Fruit fly (Drosophila melanogaster) whole organism, embryonic: Measurements from ENCODE around the gene pHCl-2.

Source experiments
- Adf1 ChIP-seq: fragments of 200-800 bp; sonication (Bioruptor generic); IDR thresholded peaks from 2 replicates; pipeline ENCODE4 v1.3.6; 2022; ENCODE audit warnings: missing biosample characterization, missing genetic modification characterization
- Antp ChIP-seq: fragments of 200-800 bp; sonication (Bioruptor generic); optimal IDR thresholded peaks from 3 replicates; lab custom pipeline; 2016; ENCODE audit warnings: missing biosample characterization, missing genetic modification characterization
- BtbVII ChIP-seq: fragments of 200-800 bp; sonication (Bioruptor generic); optimal IDR thresholded peaks from 3 replicates; lab custom pipeline; 2017; ENCODE audit warnings: missing biosample characterization, mild to moderate bottlenecking, missing genetic modification characterization
- CG10366 ChIP-seq: fragments of 200-800 bp; sonication (Bioruptor generic); IDR thresholded peaks from 2 replicates; pipeline ENCODE4 v1.3.6; 2022; ENCODE audit warnings: missing biosample characterization, missing genetic modification characterization
- CG11085 ChIP-seq: fragments of 200-800 bp; sonication (Bioruptor generic); IDR thresholded peaks from 2 replicates; pipeline ENCODE4 v1.3.6; 2022; ENCODE audit warnings: missing biosample characterization, missing genetic modification characterization
- CG11247 ChIP-seq: fragments of 200-800 bp; sonication (Bioruptor generic); IDR thresholded peaks from 2 replicates; pipeline ENCODE4 v1.3.6; 2022; ENCODE audit warnings: missing biosample characterization, missing genetic modification characterization
- CG11560 ChIP-seq: fragments of 200-800 bp; sonication (Bioruptor generic); IDR thresholded peaks from 3 replicates; pipeline ENCODE4 v1.3.6; 2022; ENCODE audit warnings: missing biosample characterization, missing genetic modification characterization
- CG12219 ChIP-seq: fragments of 200-800 bp; sonication (Bioruptor generic); optimal IDR thresholded peaks from 3 replicates; lab custom pipeline; 2018; ENCODE audit warnings: missing biosample characterization, mild to moderate bottlenecking, missing genetic modification characterization
- CG12236 ChIP-seq: fragments of 200-800 bp; sonication (Bioruptor generic); optimal IDR thresholded peaks from 2 replicates; lab custom pipeline; 2016; ENCODE audit warnings: missing biosample characterization, missing genetic modification characterization
- CG1233 ChIP-seq: fragments of 200-800 bp; sonication (Bioruptor generic); optimal IDR thresholded peaks from 4 replicates; lab custom pipeline; 2018; ENCODE audit warnings: missing biosample characterization, mild to moderate bottlenecking, missing genetic modification characterization
- CG13296 ChIP-seq: fragments of 200-800 bp; sonication (Bioruptor generic); optimal IDR thresholded peaks from 3 replicates; lab custom pipeline; 2018; ENCODE audit warnings: missing biosample characterization, mild to moderate bottlenecking, missing genetic modification characterization
- CG13775 ChIP-seq: fragments of 200-800 bp; sonication (Bioruptor generic); optimal IDR thresholded peaks from 3 replicates; lab custom pipeline; 2017; ENCODE audit warnings: missing biosample characterization, mild to moderate bottlenecking, missing genetic modification characterization
- CG15514 ChIP-seq: fragments of 200-800 bp; sonication (Bioruptor generic); optimal IDR thresholded peaks from 3 replicates; lab custom pipeline; 2017; ENCODE audit warnings: missing biosample characterization, missing genetic modification characterization, mild to moderate bottlenecking, moderate library complexity, missing genetic modification reagents
- CG16779 ChIP-seq: fragments of 200-800 bp; sonication (Bioruptor generic); IDR thresholded peaks from 2 replicates; pipeline ENCODE4 v1.3.6; 2022; ENCODE audit warnings: missing biosample characterization, missing genetic modification characterization
- CG16813 ChIP-seq: fragments of 200-800 bp; sonication (Bioruptor generic); IDR thresholded peaks from 3 replicates; pipeline ENCODE4 v1.3.6; 2022; ENCODE audit warnings: missing biosample characterization, missing genetic modification characterization; ENCODE audit not compliant: partially characterized antibody
- CG2889 ChIP-seq: fragments of 200-800 bp; sonication (Bioruptor generic); IDR thresholded peaks from 3 replicates; pipeline ENCODE4 v1.3.6; 2022; ENCODE audit warnings: missing biosample characterization, missing genetic modification characterization
- CG30020 ChIP-seq: fragments of 200-800 bp; optimal IDR thresholded peaks from 2 replicates; lab custom pipeline; 2019; ENCODE audit warnings: missing biosample characterization, mild to moderate bottlenecking, missing genetic modification characterization, moderate library complexity
- CG30431 ChIP-seq: fragments of 200-800 bp; sonication (Bioruptor generic); optimal IDR thresholded peaks from 2 replicates; lab custom pipeline; 2017; ENCODE audit warnings: missing biosample characterization, missing genetic modification characterization
- CG33213 ChIP-seq: fragments of 200-800 bp; sonication (Bioruptor generic); optimal IDR thresholded peaks from 3 replicates; lab custom pipeline; 2016; ENCODE audit warnings: missing biosample characterization, missing genetic modification characterization
- CG33557 ChIP-seq: fragments of 200-800 bp; sonication (Bioruptor generic); optimal IDR thresholded peaks from 2 replicates; lab custom pipeline; 2019; ENCODE audit warnings: missing biosample characterization, mild to moderate bottlenecking, missing genetic modification characterization, moderate library complexity
- CG4707 ChIP-seq: fragments of 200-800 bp; sonication (Bioruptor generic); optimal IDR thresholded peaks from 2 replicates; lab custom pipeline; 2018; ENCODE audit warnings: missing biosample characterization, mild to moderate bottlenecking, missing genetic modification characterization, moderate library complexity
- CG6813 ChIP-seq: fragments of 200-800 bp; sonication (Bioruptor generic); optimal IDR thresholded peaks from 2 replicates; lab custom pipeline; 2017; ENCODE audit warnings: missing biosample characterization, missing genetic modification characterization, mild to moderate bottlenecking, moderate library complexity, missing genetic modification reagents
- CG7271 ChIP-seq: fragments of 200-800 bp; sonication (Bioruptor generic); optimal IDR thresholded peaks from 2 replicates; lab custom pipeline; 2018; ENCODE audit warnings: missing biosample characterization, mild to moderate bottlenecking, missing genetic modification characterization, moderate library complexity
- CG7987 ChIP-seq: fragments of 200-800 bp; sonication (Bioruptor generic); optimal IDR thresholded peaks from 2 replicates; lab custom pipeline; 2018; ENCODE audit warnings: missing biosample characterization, mild to moderate bottlenecking, missing genetic modification characterization, moderate library complexity
- CG8359 ChIP-seq: fragments of 200-800 bp; sonication (Bioruptor generic); optimal IDR thresholded peaks from 2 replicates; lab custom pipeline; 2017; ENCODE audit warnings: missing biosample characterization, mild to moderate bottlenecking, missing genetic modification characterization, borderline replicate concordance
- Deaf1 ChIP-seq: fragments of 200-800 bp; optimal IDR thresholded peaks from 3 replicates; lab custom pipeline; 2019; ENCODE audit warnings: missing biosample characterization, mild to moderate bottlenecking, missing genetic modification characterization, moderate library complexity
- Dip2 ChIP-seq: fragments of 200-800 bp; sonication (Bioruptor generic); IDR thresholded peaks from 2 replicates; pipeline ENCODE4 v1.3.6; 2022; ENCODE audit warnings: missing biosample characterization, missing genetic modification characterization
- Dref ChIP-seq: fragments of 200-800 bp; sonication (Bioruptor generic); IDR thresholded peaks from 2 replicates; pipeline ENCODE4 v1.3.6; 2022; ENCODE audit warnings: missing biosample characterization, missing genetic modification characterization
- Med ChIP-seq: fragments of 200-800 bp; sonication (Bioruptor generic); peaks from one replicate; lab custom pipeline; 2016; ENCODE audit warnings: missing biosample characterization, missing genetic modification characterization, mild to moderate bottlenecking, inconsistent platforms, moderate library complexity
- Myb ChIP-seq: fragments of 200-800 bp; sonication (Bioruptor generic); optimal IDR thresholded peaks from 2 replicates; lab custom pipeline; 2016; ENCODE audit warnings: missing biosample characterization, missing genetic modification characterization
- Neu2 ChIP-seq: fragments of 200-800 bp; sonication (Bioruptor generic); optimal IDR thresholded peaks from 3 replicates; lab custom pipeline; 2016; ENCODE audit warnings: missing biosample characterization, missing genetic modification characterization, borderline replicate concordance
- Scr ChIP-seq: fragments of 200-800 bp; sonication (Bioruptor generic); IDR thresholded peaks from 2 replicates; pipeline ENCODE4 v1.3.6; 2022; ENCODE audit warnings: missing biosample characterization, missing genetic modification characterization; ENCODE audit not compliant: partially characterized antibody
- Side ChIP-seq: fragments of 200-800 bp; sonication (Bioruptor generic); optimal IDR thresholded peaks from 2 replicates; lab custom pipeline; 2016; ENCODE audit warnings: missing biosample characterization, missing genetic modification characterization
- Taf1 ChIP-seq: fragments of 200-800 bp; sonication (Bioruptor generic); IDR thresholded peaks from 2 replicates; pipeline ENCODE4 v1.3.6; 2022; ENCODE audit warnings: missing biosample characterization, missing genetic modification characterization
- abd-A ChIP-seq: fragments of 200-800 bp; sonication (Bioruptor generic); optimal IDR thresholded peaks from 3 replicates; lab custom pipeline; 2019; ENCODE audit warnings: missing biosample characterization, mild to moderate bottlenecking, missing genetic modification characterization, moderate library complexity
- ato ChIP-seq: fragments of 200-800 bp; sonication (Bioruptor generic); IDR thresholded peaks from 2 replicates; pipeline ENCODE4 v1.3.6; 2022; ENCODE audit warnings: missing biosample characterization, missing genetic modification characterization; ENCODE audit not compliant: partially characterized antibody
- bigmax ChIP-seq: fragments of 200-800 bp; sonication (Bioruptor generic); optimal IDR thresholded peaks from 2 replicates; lab custom pipeline; 2018; ENCODE audit warnings: missing biosample characterization, mild to moderate bottlenecking, missing genetic modification characterization
- chn ChIP-seq: fragments of 200-800 bp; sonication (Bioruptor generic); optimal IDR thresholded peaks from 2 replicates; lab custom pipeline; 2016; ENCODE audit warnings: missing biosample characterization, missing genetic modification characterization
- corto ChIP-seq: fragments of 200-800 bp; sonication (Bioruptor generic); optimal IDR thresholded peaks from 2 replicates; lab custom pipeline; 2016; ENCODE audit warnings: missing biosample characterization, mild to moderate bottlenecking, missing genetic modification characterization, moderate library complexity
- da ChIP-seq: fragments of 200-800 bp; sonication (Bioruptor generic); optimal IDR thresholded peaks from 2 replicates; lab custom pipeline; 2016; ENCODE audit warnings: missing biosample characterization, missing genetic modification characterization
- esg ChIP-seq: fragments of 200-800 bp; sonication (Bioruptor generic); conservative IDR thresholded peaks from 2 replicates; pipeline ENCODE4 v1.3.6; 2022; ENCODE audit warnings: missing biosample characterization, missing genetic modification characterization
- exex ChIP-seq: fragments of 200-800 bp; sonication (Bioruptor generic); optimal IDR thresholded peaks from 4 replicates; lab custom pipeline; 2018; ENCODE audit warnings: missing biosample characterization, mild to moderate bottlenecking, missing genetic modification characterization, moderate library complexity
- gce ChIP-seq: fragments of 200-800 bp; sonication (Bioruptor generic); IDR thresholded peaks from 3 replicates; pipeline ENCODE4 v1.3.6; 2022; ENCODE audit warnings: missing biosample characterization, missing genetic modification characterization
- gfzf ChIP-seq: fragments of 200-800 bp; sonication (Bioruptor generic); optimal IDR thresholded peaks from 2 replicates; lab custom pipeline; 2016; ENCODE audit warnings: missing biosample characterization, mild to moderate bottlenecking, missing genetic modification characterization, moderate library complexity
- ham ChIP-seq: fragments of 200-800 bp; sonication (Bioruptor generic); IDR thresholded peaks from 2 replicates; pipeline ENCODE4 v1.3.6; 2022; ENCODE audit warnings: missing biosample characterization, missing genetic modification characterization
- ind ChIP-seq: fragments of 200-800 bp; sonication (Bioruptor generic); optimal IDR thresholded peaks from 3 replicates; lab custom pipeline; 2016; ENCODE audit warnings: missing biosample characterization, missing genetic modification characterization
- mirr ChIP-seq: fragments of 200-800 bp; sonication (Bioruptor generic); optimal IDR thresholded peaks from 3 replicates; lab custom pipeline; 2018; ENCODE audit warnings: missing biosample characterization, mild to moderate bottlenecking, missing genetic modification characterization
- scrt ChIP-seq: fragments of 200-800 bp; sonication (Bioruptor generic); optimal IDR thresholded peaks from 2 replicates; lab custom pipeline; 2018; ENCODE audit warnings: missing biosample characterization, mild to moderate bottlenecking, missing genetic modification characterization, moderate library complexity
- sqz ChIP-seq: fragments of 200-800 bp; sonication (Bioruptor generic); optimal IDR thresholded peaks from 3 replicates; lab custom pipeline; 2018; ENCODE audit warnings: missing biosample characterization, mild to moderate bottlenecking, missing genetic modification characterization
- tup ChIP-seq: fragments of 200-800 bp; sonication (Bioruptor generic); optimal IDR thresholded peaks from 2 replicates; lab custom pipeline; 2016; ENCODE audit warnings: missing biosample characterization, mild to moderate bottlenecking, missing genetic modification characterization, moderate library complexity
- unc-4 ChIP-seq: fragments of 200-800 bp; sonication (Bioruptor generic); IDR thresholded peaks from 2 replicates; pipeline ENCODE4 v1.3.6; 2022; ENCODE audit warnings: missing biosample characterization, missing genetic modification characterization; ENCODE audit not compliant: partially characterized antibody

The pHCl-2 gene

dm6 chr3R:31325055-31325454, 19.9 kb upstream of the pHCl-2 start (continued):
- peak; percentile 38; the same call in 2 of the 3 replicates for TF ChIP-seq CG11560 (tag; lab: Robert Waterston, UW)
- TF ChIP-seq CG16813 (GFP tag; lab: Robert Waterston, UW): no peak
- TF ChIP-seq CG10366 (GFP tag; lab: Robert Waterston, UW): peak; percentile 76
- peak; percentile 53 for TF ChIP-seq CG6813 (GFP tag; lab: Kevin White, UChicago)
- TF ChIP-seq CG8359 (GFP tag; lab: Kevin White, UChicago): peak; percentile 57
- peak; percentile 69 for TF ChIP-seq sqz
- TF ChIP-seq Scr (GFP tag; lab: Robert Waterston, UW): no peak
- TF ChIP-seq esg (GFP tag; lab: Robert Waterston, UW): peak; percentile 77
- TF ChIP-seq gfzf (GFP tag; lab: Kevin White, UChicago): no peak
- no peak for TF ChIP-seq Dip2
- TF ChIP-seq Antp (GFP tag; lab: Kevin White, UChicago): no peak
- TF ChIP-seq CG4707 (GFP tag; lab: Kevin White, UChicago): peak; percentile 31
- peak; percentile 40 for TF ChIP-seq CG13775 (GFP tag; lab: Kevin White, UChicago)
- TF ChIP-seq CG13296: peak; percentile 58
- no peak for TF ChIP-seq CG11085 (GFP tag; lab: Robert Waterston, UW)
- no peak for TF ChIP-seq da
- TF ChIP-seq CG2889: peak; percentile 68; the same call in 1 of the 3 replicates
- no peak for TF ChIP-seq Dref (GFP tag; lab: Robert Waterston, UW)
- no peak for TF ChIP-seq abd-A (tag; lab: Kevin White, UChicago)
- TF ChIP-seq CG12236 (GFP tag; lab: Kevin White, UChicago): no peak
- no peak for TF ChIP-seq Taf1
- peak; percentile 74 for TF ChIP-seq scrt
- peak; percentile 58 for TF ChIP-seq CG12219 (GFP tag; lab: Kevin White, UChicago)
- no peak for TF ChIP-seq tup (GFP tag; lab: Kevin White, UChicago)
- no peak for TF ChIP-seq unc-4 (GFP tag; lab: Robert Waterston, UW)
- no peak for TF ChIP-seq CG16779 (GFP tag; lab: Robert Waterston, UW)
- TF ChIP-seq Side: no peak
- TF ChIP-seq CG30020 (tag; lab: Kevin White, UChicago): no peak
- TF ChIP-seq bigmax: no peak
- TF ChIP-seq Adf1: no peak
- peak; percentile 61 for TF ChIP-seq CG15514 (GFP tag; lab: Kevin White, UChicago)
- no peak for TF ChIP-seq Myb (GFP tag; lab: Kevin White, UChicago)
- peak; percentile 44 for TF ChIP-seq chn
- TF ChIP-seq gce (GFP tag; lab: Robert Waterston, UW): peak; percentile 81; the same call in 2 of the 3 replicates
- TF ChIP-seq Deaf1 (tag; lab: Kevin White, UChicago): peak; percentile 52
- TF ChIP-seq CG33213 (GFP tag; lab: Kevin White, UChicago): no peak
- TF ChIP-seq BtbVII: peak; percentile 53
- TF ChIP-seq exex (tag; lab: Kevin White, UChicago): no peak
- TF ChIP-seq CG33557 (GFP tag; lab: Kevin White, UChicago): no peak
- peak; percentile 60 for TF ChIP-seq CG11247
- peak; percentile 1 for TF ChIP-seq CG7271 (tag; lab: Kevin White, UChicago)
- TF ChIP-seq CG30431: peak; percentile 51
- peak; percentile 81 for TF ChIP-seq Med (GFP tag; lab: Kevin White, UChicago)
- TF ChIP-seq mirr (GFP tag; lab: Kevin White, UChicago): no peak
- TF ChIP-seq ind (GFP tag; lab: Kevin White, UChicago): peak; percentile 82
- no peak for TF ChIP-seq Neu2
- peak; percentile 72 for TF ChIP-seq CG1233 (GFP tag; lab: Kevin White, UChicago)
- no peak for TF ChIP-seq corto (GFP tag; lab: Kevin White, UChicago)
- TF ChIP-seq ato (GFP tag; lab: Robert Waterston, UW): no peak
- peak; percentile 55 for TF ChIP-seq CG7987 (GFP tag; lab: Kevin White, UChicago)
- TF ChIP-seq ham (GFP tag; lab: Robert Waterston, UW): no peak
